Worm (Caenorhabditis elegans): Measurements from ENCODE around the gene T19D12.5.

The T19D12.5 gene

DNA sequence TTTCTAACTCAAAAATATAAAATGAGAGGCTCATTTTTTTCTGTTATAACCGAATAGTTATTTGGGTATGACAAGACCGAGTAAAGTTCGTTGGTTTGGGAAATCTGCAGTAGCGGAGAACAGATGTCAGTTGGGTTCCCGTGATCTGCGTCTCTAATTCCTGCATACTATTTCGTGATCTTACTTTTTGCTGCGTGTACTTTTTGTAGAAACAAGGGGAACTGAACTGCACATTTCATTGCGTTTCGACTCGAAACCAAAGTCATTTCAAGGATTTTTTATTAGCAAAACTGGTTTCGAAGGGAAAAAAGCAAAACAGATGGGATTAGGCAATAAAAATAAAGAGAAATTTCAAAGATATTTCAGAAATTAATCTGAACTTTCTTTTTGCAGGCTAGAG, 10.9 kb upstream of the T19D12.5 start:
- no peak for TF ChIP-seq eyg-1 (tag; optimal IDR thresholded peaks at IDR 0.05)
- no peak for TF ChIP-seq pha-4 (tag; optimal IDR thresholded peaks at IDR 0.05)
- no peak for TF ChIP-seq dmd-4 (tag; optimal IDR thresholded peaks at IDR 0.05; ENCODE audit: borderline replicate concordance)

DNA sequence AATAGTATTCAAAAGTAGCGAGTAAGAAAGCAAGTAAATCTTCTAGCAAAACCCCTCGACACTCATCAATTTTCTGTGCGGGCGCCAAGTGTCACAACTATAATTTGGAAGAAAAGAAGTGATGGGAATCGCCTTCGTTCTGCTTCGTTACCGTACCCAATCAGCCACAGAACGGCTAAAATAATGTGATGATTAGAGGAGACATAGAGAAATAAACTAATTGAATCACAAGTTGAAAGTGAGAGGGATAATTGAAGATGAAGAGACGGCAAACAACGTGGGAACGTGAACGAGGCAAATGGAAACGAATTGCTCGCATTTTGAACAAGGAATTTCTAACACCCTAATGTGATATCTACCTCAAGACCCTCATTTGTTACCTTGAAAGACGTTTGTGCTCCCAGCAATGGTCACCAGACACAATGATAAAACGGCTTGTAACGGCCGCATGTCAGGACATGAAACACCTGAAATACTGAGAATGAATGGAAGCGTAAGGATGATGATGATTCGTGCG, 6.7 kb upstream of the T19D12.5 start, which contains the start of gene T19D12.6:
TSS of gene T19D12.6 (minus strand) at position 467 of the 517 bp plus-strand sequence.
- TF ChIP-seq T23F11.4 (GFP tag; optimal IDR thresholded peaks at IDR 0.05) = no peak
- no peak for TF ChIP-seq odd-2 (tag; optimal IDR thresholded peaks at IDR 0.05)
- TF ChIP-seq ceh-19 (GFP tag; optimal IDR thresholded peaks at IDR 0.05) = no peak
- no peak for TF ChIP-seq dmd-4 (tag; optimal IDR thresholded peaks at IDR 0.05; ENCODE audit: borderline replicate concordance)
- no peak for TF ChIP-seq rnt-1 (tag; optimal IDR thresholded peaks at IDR 0.05)
- no peak for TF ChIP-seq syd-9 (tag; optimal IDR thresholded peaks at IDR 0.05)
- no peak for TF ChIP-seq nfya-1 (tag; optimal IDR thresholded peaks at IDR 0.05)
- TF ChIP-seq zip-5 (tag; optimal IDR thresholded peaks at IDR 0.05) = no peak

DNA sequence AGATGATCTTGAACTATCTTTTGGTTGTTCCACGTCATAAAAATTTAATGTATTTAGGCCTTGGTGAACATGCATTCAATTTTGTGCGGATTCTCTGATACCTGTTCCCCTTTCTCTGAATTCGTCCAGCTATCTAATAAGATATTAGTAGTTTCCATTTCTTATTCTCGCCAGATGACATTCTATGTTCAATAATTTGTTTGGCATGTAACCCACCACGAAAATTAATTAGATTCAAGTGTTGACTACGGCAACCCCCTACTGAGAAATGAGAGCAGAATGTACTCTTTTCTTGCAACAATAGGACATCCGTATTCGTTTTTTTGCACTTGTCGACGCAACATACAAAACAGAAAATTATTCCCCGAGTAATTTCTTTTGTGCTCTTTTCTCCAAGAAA, 6.1 kb upstream of the T19D12.5 start:
- peak; percentile 67 for TF ChIP-seq unc-42 (tag; optimal IDR thresholded peaks at IDR 0.05)
- no peak for TF ChIP-seq elt-4 (tag; optimal IDR thresholded peaks at IDR 0.05)

DNA sequence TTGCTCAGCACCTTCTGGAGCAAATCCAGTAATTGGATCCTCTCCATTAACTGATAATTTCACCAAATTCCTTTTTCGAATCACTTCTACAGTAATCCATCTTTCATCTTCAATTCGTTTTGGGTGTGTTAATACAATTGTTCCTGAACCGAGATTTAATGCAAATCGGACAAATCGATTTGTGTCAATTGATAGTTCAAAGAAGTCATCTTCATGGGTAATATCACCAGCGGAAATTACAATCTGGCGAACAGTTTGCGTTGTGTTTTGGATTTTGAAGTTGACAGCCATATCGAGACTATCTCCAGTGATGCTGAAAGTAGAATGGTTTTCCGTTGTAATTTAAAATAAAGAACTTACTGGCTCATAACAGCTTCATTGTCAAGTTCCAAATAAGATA, 1.8 kb upstream of the T19D12.5 start:
- TF ChIP-seq odd-2 (tag; optimal IDR thresholded peaks at IDR 0.05) (no peak), sox-4 (tag; optimal IDR thresholded peaks at IDR 0.05) (no peak), ceh-19 (GFP tag; optimal IDR thresholded peaks at IDR 0.05) (no peak), ceh-6 (GFP tag; optimal IDR thresholded peaks at IDR 0.05) (no peak), unc-42 (tag; optimal IDR thresholded peaks at IDR 0.05) (no peak), ceh-34 (tag; optimal IDR thresholded peaks at IDR 0.05) (no peak), hlh-6 (tag; optimal IDR thresholded peaks at IDR 0.05) (no peak)

DNA sequence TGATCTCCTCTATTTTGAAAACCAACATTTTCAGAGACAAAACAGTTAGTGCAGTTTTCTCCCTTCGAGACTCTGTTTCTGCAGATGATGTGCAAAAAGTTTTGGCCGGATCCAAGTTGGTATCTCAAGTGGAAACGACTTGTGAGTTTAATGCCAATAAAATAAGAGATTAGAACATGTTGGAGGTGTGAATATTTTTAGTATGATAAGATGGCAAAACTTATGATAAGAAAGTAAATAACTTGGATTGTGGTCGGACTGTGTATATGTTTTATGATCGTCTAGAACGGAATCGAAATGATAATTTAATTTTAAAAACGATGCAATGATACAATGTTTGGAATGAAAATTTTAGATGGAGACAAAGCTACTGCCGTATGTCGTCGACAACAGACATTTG, 4.0 kb downstream of the T19D12.5 start:
- TF ChIP-seq dve-1 (tag; optimal IDR thresholded peaks at IDR 0.05) = no peak
- TF ChIP-seq nhr-11 (tag; optimal IDR thresholded peaks at IDR 0.05) = no peak
- no peak for TF ChIP-seq ceh-19 (GFP tag; optimal IDR thresholded peaks at IDR 0.05)
- no peak for TF ChIP-seq tbx-2 (tag; optimal IDR thresholded peaks at IDR 0.05)
- no peak for TF ChIP-seq ceh-22 (tag; optimal IDR thresholded peaks at IDR 0.05)
- no peak for TF ChIP-seq ceh-30 (tag; optimal IDR thresholded peaks at IDR 0.05)
- TF ChIP-seq ama-1 (optimal IDR thresholded peaks at IDR 0.05) = no peak
- TF ChIP-seq C38D4.7 (GFP tag; optimal IDR thresholded peaks at IDR 0.05) = no peak
- no peak for TF ChIP-seq ceh-24 (tag; optimal IDR thresholded peaks at IDR 0.05)
- TF ChIP-seq sox-2 (GFP tag; IDR thresholded peaks at IDR 0.05) = no peak
- no peak for TF ChIP-seq K09A11.1 (tag; optimal IDR thresholded peaks at IDR 0.05; ENCODE audit: insufficient read depth)
- TF ChIP-seq hlh-30 (tag; optimal IDR thresholded peaks at IDR 0.05; ENCODE audit: insufficient read depth) = no peak
- no peak for TF ChIP-seq Y22D7AL.16 (tag; optimal IDR thresholded peaks at IDR 0.05)
- no peak for TF ChIP-seq pag-3 (tag; optimal IDR thresholded peaks at IDR 0.05; ENCODE audit: borderline replicate concordance)

DNA sequence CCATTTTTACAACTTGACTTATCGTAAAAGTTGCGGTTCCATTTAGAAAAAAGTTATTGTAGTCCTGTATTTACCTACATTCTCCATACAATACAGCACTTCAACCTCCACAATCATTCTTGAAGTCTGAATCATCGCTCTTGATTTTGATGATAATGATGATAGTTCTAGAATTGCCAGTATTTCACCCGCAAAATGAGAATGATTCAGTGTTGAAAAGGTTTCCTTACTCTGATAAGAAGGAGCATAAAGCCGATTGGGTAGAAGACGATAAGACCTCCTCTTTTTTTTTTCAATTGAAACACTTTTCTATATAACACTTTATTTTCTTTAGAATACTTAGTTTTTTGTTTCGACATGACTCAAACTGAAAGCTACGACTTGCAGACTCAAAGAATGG, 5.2 kb downstream of the T19D12.5 start, which contains the start of gene T19D12.4:
TSS of gene T19D12.4 (plus strand) at position 295 of the 400 bp plus-strand sequence.
- TF ChIP-seq fax-1 (tag; optimal IDR thresholded peaks at IDR 0.05) (no peak), hlh-15 (tag; optimal IDR thresholded peaks at IDR 0.05) (no peak), elt-4 (tag; optimal IDR thresholded peaks at IDR 0.05) (no peak), fkh-6 (tag; optimal IDR thresholded peaks at IDR 0.05) (no peak), tbx-7 (tag; optimal IDR thresholded peaks at IDR 0.05) (no peak), nhr-11 (tag; optimal IDR thresholded peaks at IDR 0.05) (no peak), npax-4 (tag; optimal IDR thresholded peaks at IDR 0.05) (no peak), hlh-13 (GFP tag; optimal IDR thresholded peaks at IDR 0.05) (no peak), zip-5 (tag; optimal IDR thresholded peaks at IDR 0.05) (no peak), elt-2 (tag; optimal IDR thresholded peaks at IDR 0.05) (no peak), ceh-30 (tag; optimal IDR thresholded peaks at IDR 0.05) (no peak), dmd-4 (tag; optimal IDR thresholded peaks at IDR 0.05; ENCODE audit: borderline replicate concordance) (no peak), pqm-1 (tag; optimal IDR thresholded peaks at IDR 0.05) (no peak), ama-1 (optimal IDR thresholded peaks at IDR 0.05) (no peak), eyg-1 (tag; optimal IDR thresholded peaks at IDR 0.05) (no peak), syd-9 (tag; optimal IDR thresholded peaks at IDR 0.05) (no peak), ceh-24 (tag; optimal IDR thresholded peaks at IDR 0.05) (no peak), C08G9.2 (tag; optimal IDR thresholded peaks at IDR 0.05) (no peak), hlh-6 (tag; optimal IDR thresholded peaks at IDR 0.05) (no peak), odd-2 (tag; optimal IDR thresholded peaks at IDR 0.05) (no peak)
